Worm (Caenorhabditis elegans) whole organism, L2 larva: ENCODE data around the gene lin-36.

ENCODE experiments used
- ZK546.5 ChIP-seq: sonication (generic microtip); optimal IDR thresholded peaks from 2 replicates; lab custom pipeline; 2017; ENCODE audit warnings: missing biosample characterization, missing genetic modification characterization
- alr-1 ChIP-seq: fragments of 150-350 bp; optimal IDR thresholded peaks from 2 replicates; lab custom pipeline; 2014; ENCODE audit warnings: missing biosample characterization, missing genetic modification characterization
- egl-27 ChIP-seq: sonication (generic microtip); optimal IDR thresholded peaks from 3 replicates; lab custom pipeline; 2017; ENCODE audit warnings: missing biosample characterization, missing genetic modification reagents, missing genetic modification characterization
- elt-1 ChIP-seq: fragments of 150-350 bp; optimal IDR thresholded peaks from 2 replicates; lab custom pipeline; 2014; ENCODE audit warnings: missing biosample characterization, missing genetic modification characterization
- mdl-1 ChIP-seq, 2 experiments: fragments of 150-350 bp in 1 of 2; sonication (generic microtip) in 1 of 2; optimal IDR thresholded peaks; 2 replicates each; lab custom pipeline; 2017; ENCODE audit warnings: missing biosample characterization in 2 of 2, missing genetic modification characterization in 2 of 2
- nhr-77 ChIP-seq: fragments of 150-350 bp; optimal IDR thresholded peaks from 2 replicates; lab custom pipeline; 2014; ENCODE audit warnings: missing biosample characterization, missing genetic modification characterization
- skn-1 ChIP-seq: sonication (generic microtip); optimal IDR thresholded peaks from 2 replicates; lab custom pipeline; 2017; ENCODE audit warnings: missing biosample characterization, missing genetic modification characterization
- zag-1 ChIP-seq: fragments of 150-350 bp; optimal IDR thresholded peaks from 2 replicates; lab custom pipeline; 2014; ENCODE audit warnings: missing biosample characterization, missing genetic modification characterization
- ztf-4 ChIP-seq: fragments of 150-350 bp; optimal IDR thresholded peaks from 2 replicates; lab custom pipeline; 2014; ENCODE audit warnings: missing biosample characterization, missing genetic modification characterization

DNA sequence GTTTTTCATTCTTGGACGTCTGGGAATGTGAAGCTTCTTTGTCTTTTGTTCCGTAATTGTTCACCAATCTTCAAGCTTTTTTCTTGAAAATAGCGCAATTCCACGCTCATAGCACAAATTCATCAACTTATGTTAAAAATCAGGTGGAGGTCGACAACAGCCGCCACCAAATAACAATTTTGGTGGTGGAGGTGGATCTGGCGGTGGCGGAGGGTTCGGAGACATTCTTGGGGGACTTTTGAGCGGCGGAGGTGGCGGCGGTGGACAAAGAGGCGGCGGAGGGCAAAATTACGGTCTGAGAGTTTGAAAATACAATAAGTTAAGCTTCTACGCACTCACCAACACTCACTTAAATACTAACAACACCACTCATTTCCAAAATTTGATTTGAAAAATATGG, 38.7 kb downstream of the lin-36 start:
- no peak for TF ChIP-seq egl-27
- TF ChIP-seq mdl-1 (tag; optimal IDR thresholded peaks at IDR 0.05; lab: Kevin White, UChicago): no peak
- TF ChIP-seq ZK546.5: no peak
- no peak for TF ChIP-seq skn-1 (tag; lab: Kevin White, UChicago)
- no peak for TF ChIP-seq zag-1
- TF ChIP-seq alr-1 (tag; lab: Kevin White, UChicago): no peak
- no peak for TF ChIP-seq ztf-4 (tag; lab: Kevin White, UChicago)
- TF ChIP-seq nhr-77 (tag; lab: Kevin White, UChicago): no peak
- TF ChIP-seq elt-1 (tag; lab: Kevin White, UChicago): no peak
